Fruit fly (Drosophila melanogaster): Measurements from ENCODE around the gene CG42740.

CG42740 gene

dm6 chr3R:30425622-30426021, 2.9 kb upstream of the CG42740 start:
- TF ChIP-seq usp (GFP tag; optimal IDR thresholded peaks at IDR 0.05) (no peak), CG8478 (optimal IDR thresholded peaks at IDR 0.05) (no peak), EcR (GFP tag; optimal IDR thresholded peaks at IDR 0.05) (no peak), Dll (optimal IDR thresholded peaks at IDR 0.05) (no peak), pan (optimal IDR thresholded peaks at IDR 0.05) (no peak), psq (optimal IDR thresholded peaks at IDR 0.05) (no peak)

dm6 chr3R:30424993-30425392, 2.2 kb upstream of the CG42740 start, which contains the start of gene CG15536:
Gene CG15536, minus strand, starts transcription at chr3R:30425162.
- TF ChIP-seq EcR (GFP tag; optimal IDR thresholded peaks at IDR 0.05): no peak
- no peak for TF ChIP-seq pan (optimal IDR thresholded peaks at IDR 0.05)
- TF ChIP-seq Dll (optimal IDR thresholded peaks at IDR 0.05): no peak
- TF ChIP-seq CG8478 (optimal IDR thresholded peaks at IDR 0.05): no peak
- no peak for TF ChIP-seq usp (GFP tag; optimal IDR thresholded peaks at IDR 0.05)

dm6 chr3R:30423695-30424094, 924 bp upstream of the CG42740 start, which contains the start of the genes CG15535 and mRpS18C:
Gene CG15535, minus strand, starts transcription at chr3R:30423929.
Gene mRpS18C, plus strand, starts transcription at chr3R:30423974.
- TF ChIP-seq psq (optimal IDR thresholded peaks at IDR 0.05) (no peak), EcR (GFP tag; optimal IDR thresholded peaks at IDR 0.05) (no peak), pan (optimal IDR thresholded peaks at IDR 0.05) (no peak), usp (GFP tag; optimal IDR thresholded peaks at IDR 0.05) (no peak), Dll (optimal IDR thresholded peaks at IDR 0.05) (no peak), CG8478 (optimal IDR thresholded peaks at IDR 0.05) (no peak)

DNA sequence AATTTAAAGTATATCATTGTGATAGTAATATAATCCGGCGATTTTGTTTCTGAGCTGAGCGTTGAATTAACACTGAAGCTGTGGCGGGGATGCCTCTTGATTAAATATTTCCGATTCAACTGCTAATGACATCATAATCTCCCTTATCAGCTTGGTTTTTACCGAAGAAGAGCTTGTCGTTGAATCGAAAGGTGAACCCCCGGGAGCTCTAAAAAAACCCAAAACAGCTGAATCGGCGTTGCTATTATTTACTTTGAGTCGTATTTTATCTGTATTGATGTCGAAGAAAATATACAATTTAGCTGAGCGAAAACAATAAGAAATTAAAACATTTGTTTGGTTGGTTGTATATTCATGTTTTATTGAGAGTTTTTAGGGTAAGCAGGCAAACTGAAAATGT, 3.6 kb downstream of the CG42740 start:
- TF ChIP-seq usp (GFP tag; optimal IDR thresholded peaks at IDR 0.05) (no peak), pan (optimal IDR thresholded peaks at IDR 0.05) (no peak), psq (optimal IDR thresholded peaks at IDR 0.05) (no peak), Dll (optimal IDR thresholded peaks at IDR 0.05) (no peak), CG8478 (optimal IDR thresholded peaks at IDR 0.05) (no peak), EcR (GFP tag; optimal IDR thresholded peaks at IDR 0.05) (no peak)

DNA sequence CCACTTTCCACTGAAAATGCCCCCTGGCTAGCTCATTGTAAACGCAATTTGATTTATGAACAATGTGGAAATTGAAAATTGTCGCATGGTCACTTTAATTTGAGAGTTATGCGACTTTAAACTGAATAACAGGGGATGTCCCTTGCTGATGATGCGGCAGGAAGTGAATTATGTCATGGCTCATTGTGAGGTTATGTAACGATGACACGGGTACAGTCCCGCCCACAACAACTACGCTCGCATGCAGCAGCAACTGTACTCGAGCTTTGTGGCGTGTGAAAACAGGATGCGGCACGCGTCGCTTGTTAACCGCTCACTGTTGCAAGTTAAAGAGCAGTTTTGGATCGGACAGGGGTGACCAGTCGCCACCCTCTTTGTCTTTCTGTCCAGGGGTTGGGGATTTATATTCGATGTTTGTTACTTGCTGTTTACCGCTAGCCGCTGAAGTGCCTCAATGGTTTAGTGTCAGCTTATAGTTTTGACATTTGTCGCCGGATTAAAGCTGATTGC, 6.0 kb downstream of the CG42740 start:
- TF ChIP-seq CG8478 (optimal IDR thresholded peaks at IDR 0.05): no peak
- no peak for TF ChIP-seq usp (GFP tag; optimal IDR thresholded peaks at IDR 0.05)
- no peak for TF ChIP-seq psq (optimal IDR thresholded peaks at IDR 0.05)
- no peak for TF ChIP-seq pan (optimal IDR thresholded peaks at IDR 0.05)
- no peak for TF ChIP-seq EcR (GFP tag; optimal IDR thresholded peaks at IDR 0.05)
- no peak for TF ChIP-seq Dll (optimal IDR thresholded peaks at IDR 0.05)

DNA sequence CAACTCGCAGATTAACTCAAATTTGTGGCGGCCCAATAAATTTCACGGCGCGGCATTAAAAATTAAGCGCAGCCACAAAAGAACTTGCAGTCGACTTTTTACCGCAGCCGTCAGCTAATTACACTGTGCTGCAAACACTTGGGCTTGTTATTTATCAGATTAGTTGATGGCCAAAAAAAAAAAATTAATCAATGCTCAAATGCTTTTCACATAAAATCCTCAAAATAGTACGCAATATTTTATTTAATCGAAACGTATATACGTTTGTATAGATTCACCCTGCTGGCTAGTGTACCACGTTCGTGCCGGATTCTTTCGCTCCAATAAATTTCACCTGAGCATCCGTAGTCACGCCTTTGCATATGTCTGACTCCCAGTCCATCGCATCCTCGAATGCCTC, 9.0 kb downstream of the CG42740 start:
- TF ChIP-seq psq (optimal IDR thresholded peaks at IDR 0.05) (no peak), EcR (GFP tag; optimal IDR thresholded peaks at IDR 0.05) (no peak), pan (optimal IDR thresholded peaks at IDR 0.05) (no peak), Dll (optimal IDR thresholded peaks at IDR 0.05) (no peak), usp (GFP tag; optimal IDR thresholded peaks at IDR 0.05) (no peak), CG8478 (optimal IDR thresholded peaks at IDR 0.05) (no peak)

DNA sequence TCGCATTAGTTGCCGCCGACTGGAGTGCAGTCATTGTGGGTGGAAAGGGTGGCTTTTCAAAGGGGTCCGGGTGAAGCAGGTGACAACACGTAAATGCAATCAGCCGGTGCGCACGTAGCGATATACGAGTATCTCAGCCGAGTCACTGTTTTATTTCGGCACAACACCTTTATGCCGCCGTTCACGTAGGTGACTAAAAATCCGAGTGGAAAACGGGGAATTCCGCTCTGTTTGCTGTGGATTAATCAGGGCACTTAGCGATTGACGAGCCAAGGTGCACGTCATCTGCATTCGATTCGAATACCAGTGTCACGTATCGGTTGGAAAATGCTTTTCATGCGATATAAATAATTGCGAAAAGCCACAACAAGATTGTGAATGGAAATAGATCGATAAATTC, 16.3 kb downstream of the CG42740 start:
- no peak for TF ChIP-seq usp (GFP tag; optimal IDR thresholded peaks at IDR 0.05)

DNA sequence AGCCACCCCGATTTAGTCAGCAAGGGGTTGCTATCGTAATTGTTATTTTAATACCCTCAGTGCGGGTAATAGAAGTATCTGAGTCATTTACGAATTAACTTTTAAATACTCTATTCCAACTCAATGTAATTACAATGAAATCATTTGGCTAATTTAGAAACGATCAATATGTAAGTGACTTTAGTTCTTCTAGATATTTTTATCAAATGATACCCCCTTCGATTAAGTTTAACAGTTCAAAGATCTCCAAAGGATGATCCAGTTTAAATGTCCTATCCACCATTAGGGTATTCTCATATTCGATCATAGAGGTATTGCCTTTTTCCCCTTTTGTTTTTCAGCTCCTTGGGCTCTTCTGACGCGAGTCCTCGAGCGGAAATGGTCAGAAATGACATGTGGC, 28.9 kb downstream of the CG42740 start:
- TF ChIP-seq EcR (GFP tag; optimal IDR thresholded peaks at IDR 0.05): no peak
- no peak for TF ChIP-seq psq (optimal IDR thresholded peaks at IDR 0.05)
- TF ChIP-seq Dll (optimal IDR thresholded peaks at IDR 0.05): no peak
- no peak for TF ChIP-seq usp (GFP tag; optimal IDR thresholded peaks at IDR 0.05)
- no peak for TF ChIP-seq CG8478 (optimal IDR thresholded peaks at IDR 0.05)
- no peak for TF ChIP-seq pan (optimal IDR thresholded peaks at IDR 0.05)

DNA sequence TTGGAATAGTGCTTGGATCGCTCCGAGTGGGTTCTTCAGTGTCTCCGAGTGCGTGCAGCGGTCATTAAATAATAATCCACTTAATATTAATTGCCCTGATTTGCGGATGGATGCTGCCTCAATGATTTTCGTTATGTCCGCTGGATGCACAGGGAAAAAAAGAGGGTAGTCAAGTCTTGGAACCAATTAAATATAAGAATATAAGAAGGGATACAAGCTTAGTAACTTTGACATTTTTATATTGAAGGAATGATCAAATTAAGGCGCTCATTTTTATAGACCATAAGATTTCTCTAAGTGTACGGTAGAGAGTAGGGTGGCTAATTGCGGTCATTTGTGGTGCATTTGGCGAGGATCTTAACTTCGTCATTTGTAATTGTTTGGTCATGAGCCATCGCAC, 30.8 kb downstream of the CG42740 start:
- TF ChIP-seq Dll (optimal IDR thresholded peaks at IDR 0.05): no peak
- TF ChIP-seq EcR (GFP tag; optimal IDR thresholded peaks at IDR 0.05): no peak

DNA sequence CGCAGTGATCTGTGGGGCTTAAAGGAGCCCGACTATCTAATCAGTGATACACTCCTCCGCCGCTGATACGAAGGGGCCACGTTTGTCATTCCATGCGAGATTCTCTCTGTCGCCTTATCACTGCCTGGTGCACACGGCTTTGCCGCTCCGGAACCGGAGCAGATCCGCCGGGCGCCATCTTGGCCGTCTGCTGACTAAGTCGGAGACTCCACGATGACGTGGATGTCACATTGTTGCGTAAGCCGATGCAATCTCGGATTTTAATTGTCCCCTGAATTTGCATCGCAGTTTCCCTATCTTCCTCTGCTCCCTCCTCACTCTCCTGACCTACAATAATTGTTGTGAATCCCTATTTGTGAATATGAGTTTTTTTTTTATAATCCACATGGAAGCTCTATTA, 31.7 kb downstream of the CG42740 start:
- TF ChIP-seq CG8478 (optimal IDR thresholded peaks at IDR 0.05): no peak
- no peak for TF ChIP-seq psq (optimal IDR thresholded peaks at IDR 0.05)
- TF ChIP-seq Dll (optimal IDR thresholded peaks at IDR 0.05): no peak
- TF ChIP-seq EcR (GFP tag; optimal IDR thresholded peaks at IDR 0.05): no peak
- no peak for TF ChIP-seq pan (optimal IDR thresholded peaks at IDR 0.05)

- TF ChIP-seq pan (optimal IDR thresholded peaks at IDR 0.05) (no peak), usp (GFP tag; optimal IDR thresholded peaks at IDR 0.05) (no peak), psq (optimal IDR thresholded peaks at IDR 0.05) (no peak)
These were observed 32.5 kb downstream of the CG42740 start for dm6 chr3R:30390304-30390703.

DNA sequence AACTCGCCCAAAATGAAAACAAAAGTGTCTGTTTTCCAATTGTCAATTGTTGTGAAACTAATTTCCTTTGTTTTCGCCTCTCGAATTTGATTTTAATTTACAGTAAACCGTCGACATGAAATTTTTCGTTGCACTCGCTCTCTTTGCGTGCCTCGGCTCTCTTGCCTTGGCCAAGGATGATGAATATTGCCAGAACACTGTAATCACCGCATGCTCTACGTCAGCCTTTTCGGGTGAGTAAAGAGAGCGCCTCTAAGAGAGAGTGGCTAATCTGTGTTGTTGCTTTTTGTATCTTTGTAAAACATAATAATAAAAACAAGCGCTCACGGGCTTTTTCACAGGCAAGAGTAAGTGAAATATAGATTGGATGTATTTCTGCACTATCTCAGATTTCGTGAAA, 33.7 kb downstream of the CG42740 start:
- TF ChIP-seq Dll (optimal IDR thresholded peaks at IDR 0.05) (no peak), CG8478 (optimal IDR thresholded peaks at IDR 0.05) (no peak), usp (GFP tag; optimal IDR thresholded peaks at IDR 0.05) (no peak), pan (optimal IDR thresholded peaks at IDR 0.05) (no peak), EcR (GFP tag; optimal IDR thresholded peaks at IDR 0.05) (no peak), psq (optimal IDR thresholded peaks at IDR 0.05) (no peak)

- no peak for TF ChIP-seq psq (optimal IDR thresholded peaks at IDR 0.05)
- TF ChIP-seq usp (GFP tag; optimal IDR thresholded peaks at IDR 0.05): no peak
- no peak for TF ChIP-seq CG8478 (optimal IDR thresholded peaks at IDR 0.05)
- no peak for TF ChIP-seq Dll (optimal IDR thresholded peaks at IDR 0.05)
- no peak for TF ChIP-seq EcR (GFP tag; optimal IDR thresholded peaks at IDR 0.05)
- TF ChIP-seq pan (optimal IDR thresholded peaks at IDR 0.05): no peak
These were observed 34.4 kb downstream of the CG42740 start for dm6 chr3R:30388215-30388871.

All from whole organism.